Fruit fly (Drosophila melanogaster) whole organism, prepupa: ENCODE measurements around the gene ZnT77C.

Source experiments
- Eip75B ChIP-seq: fragments of 200-800 bp; sonication (Bioruptor generic); optimal IDR thresholded peaks from 3 replicates; lab custom pipeline; 2016; ENCODE audit warnings: missing biosample characterization, missing genetic modification characterization
- Eip78C ChIP-seq: fragments of 200-800 bp; sonication (Bioruptor generic); peaks from one replicate; lab custom pipeline; 2016; ENCODE audit warnings: missing biosample characterization, missing genetic modification characterization
- Met ChIP-seq: fragments of 200-800 bp; sonication (Bioruptor generic); optimal IDR thresholded peaks from 3 replicates; lab custom pipeline; 2016; ENCODE audit warnings: missing biosample characterization, missing genetic modification characterization
- Sox102F ChIP-seq: fragments of 200-800 bp; sonication (Bioruptor generic); optimal IDR thresholded peaks from 2 replicates; lab custom pipeline; 2016; ENCODE audit warnings: missing biosample characterization, mild to moderate bottlenecking, missing genetic modification characterization
- Sox14 ChIP-seq: fragments of 200-800 bp; sonication (Bioruptor generic); optimal IDR thresholded peaks from 3 replicates; lab custom pipeline; 2016; ENCODE audit warnings: missing biosample characterization, missing genetic modification characterization
- dac ChIP-seq: fragments of 200-800 bp; sonication (Bioruptor generic); optimal IDR thresholded peaks from 2 replicates; lab custom pipeline; 2017; ENCODE audit warnings: missing biosample characterization, mild to moderate bottlenecking, missing genetic modification characterization
- esn ChIP-seq: fragments of 200-800 bp; sonication (Bioruptor generic); optimal IDR thresholded peaks from 2 replicates; lab custom pipeline; 2016; ENCODE audit warnings: missing biosample characterization, mild to moderate bottlenecking, missing genetic modification characterization, moderate library complexity
- pdm3 ChIP-seq: fragments of 200-800 bp; sonication (Bioruptor generic); optimal IDR thresholded peaks from 3 replicates; lab custom pipeline; 2016; ENCODE audit warnings: missing biosample characterization, missing genetic modification characterization

dm6 chr3L:20508136-20508635 is 13.5 kb upstream of the ZnT77C start:
- TF ChIP-seq Eip78C (GFP tag; lab: Kevin White, UChicago) (peak; percentile 98), Sox14 (peak; percentile 92), pdm3 (GFP tag; lab: Kevin White, UChicago) (peak; percentile 93), Sox102F (GFP tag; lab: Kevin White, UChicago) (peak; percentile 93), Met (GFP tag; lab: Kevin White, UChicago) (peak; percentile 95), dac (GFP tag; lab: Kevin White, UChicago) (peak; percentile 70), esn (GFP tag; lab: Kevin White, UChicago) (peak; percentile 94), Eip75B (peak; percentile 92)
